Fruit fly (Drosophila melanogaster) whole organism, embryonic: ENCODE data around the gene ct.

ENCODE experiments used
- Atf3 ChIP-seq: fragments of 200-800 bp; sonication (Bioruptor generic); optimal IDR thresholded peaks from 3 replicates; lab custom pipeline; 2016; ENCODE audit warnings: missing biosample characterization, missing genetic modification characterization
- CG10366 ChIP-seq: fragments of 200-800 bp; sonication (Bioruptor generic); IDR thresholded peaks from 2 replicates; pipeline ENCODE4 v1.3.6; 2022; ENCODE audit warnings: missing biosample characterization, missing genetic modification characterization
- CG12769 ChIP-seq: fragments of 200-800 bp; sonication (Bioruptor generic); optimal IDR thresholded peaks from 2 replicates; lab custom pipeline; 2019; ENCODE audit warnings: missing biosample characterization, mild to moderate bottlenecking, missing genetic modification characterization, moderate library complexity
- CG13287 ChIP-seq: fragments of 200-800 bp; sonication (Bioruptor generic); IDR thresholded peaks from 2 replicates; pipeline ENCODE4 v1.3.6; 2022; ENCODE audit warnings: missing biosample characterization, missing genetic modification characterization; ENCODE audit not compliant: partially characterized antibody
- CG13296 ChIP-seq: fragments of 200-800 bp; sonication (Bioruptor generic); optimal IDR thresholded peaks from 3 replicates; lab custom pipeline; 2018; ENCODE audit warnings: missing biosample characterization, mild to moderate bottlenecking, missing genetic modification characterization
- CG13775 ChIP-seq: fragments of 200-800 bp; sonication (Bioruptor generic); optimal IDR thresholded peaks from 3 replicates; lab custom pipeline; 2017; ENCODE audit warnings: missing biosample characterization, mild to moderate bottlenecking, missing genetic modification characterization
- CG14014 ChIP-seq: fragments of 200-800 bp; sonication (Bioruptor generic); IDR thresholded peaks from 2 replicates; pipeline ENCODE4 v1.3.6; 2022; ENCODE audit warnings: missing biosample characterization, missing genetic modification characterization
- CG1647 ChIP-seq: fragments of 200-800 bp; sonication (Bioruptor generic); optimal IDR thresholded peaks from 3 replicates; lab custom pipeline; 2016; ENCODE audit warnings: missing biosample characterization, missing genetic modification characterization
- CG17186 ChIP-seq: fragments of 200-800 bp; sonication (Bioruptor generic); optimal IDR thresholded peaks from 3 replicates; lab custom pipeline; 2017; ENCODE audit warnings: missing biosample characterization, missing genetic modification reagents, missing genetic modification characterization
- CG17385 ChIP-seq: fragments of 200-800 bp; sonication (Bioruptor generic); optimal IDR thresholded peaks from 3 replicates; lab custom pipeline; 2018; ENCODE audit warnings: missing biosample characterization, mild to moderate bottlenecking, missing genetic modification characterization
- CG18262 ChIP-seq: fragments of 200-800 bp; optimal IDR thresholded peaks from 3 replicates; lab custom pipeline; 2019; ENCODE audit warnings: missing biosample characterization, mild to moderate bottlenecking, missing genetic modification characterization, moderate library complexity
- CG33213 ChIP-seq: fragments of 200-800 bp; sonication (Bioruptor generic); optimal IDR thresholded peaks from 3 replicates; lab custom pipeline; 2016; ENCODE audit warnings: missing biosample characterization, missing genetic modification characterization
- CG33557 ChIP-seq: fragments of 200-800 bp; sonication (Bioruptor generic); optimal IDR thresholded peaks from 2 replicates; lab custom pipeline; 2019; ENCODE audit warnings: missing biosample characterization, mild to moderate bottlenecking, missing genetic modification characterization, moderate library complexity
- CG34376 ChIP-seq: fragments of 200-800 bp; sonication (Bioruptor generic); optimal IDR thresholded peaks from 2 replicates; lab custom pipeline; 2018; ENCODE audit warnings: missing biosample characterization, mild to moderate bottlenecking, missing genetic modification characterization
- CG4328 ChIP-seq: fragments of 200-800 bp; sonication (Bioruptor generic); optimal IDR thresholded peaks from 3 replicates; lab custom pipeline; 2017; ENCODE audit warnings: missing biosample characterization, missing genetic modification reagents, missing genetic modification characterization
- CG5245 ChIP-seq: fragments of 200-800 bp; sonication (Bioruptor generic); optimal IDR thresholded peaks from 3 replicates; lab custom pipeline; 2016; ENCODE audit warnings: missing biosample characterization, missing genetic modification characterization
- CG6765 ChIP-seq: fragments of 200-800 bp; sonication (Bioruptor generic); optimal IDR thresholded peaks from 3 replicates; lab custom pipeline; 2017; ENCODE audit warnings: missing biosample characterization, mild to moderate bottlenecking, missing genetic modification characterization
- CG7839 ChIP-seq: fragments of 200-800 bp; sonication (Bioruptor generic); optimal IDR thresholded peaks from 3 replicates; lab custom pipeline; 2018; ENCODE audit warnings: missing biosample characterization, mild to moderate bottlenecking, missing genetic modification characterization, moderate library complexity
- CG9876 ChIP-seq: fragments of 200-800 bp; sonication (Bioruptor generic); optimal IDR thresholded peaks from 2 replicates; lab custom pipeline; 2016; ENCODE audit warnings: missing biosample characterization, missing genetic modification characterization
- CG9932 ChIP-seq: fragments of 200-800 bp; sonication (Bioruptor generic); IDR thresholded peaks from 2 replicates; pipeline ENCODE4 v1.3.6; 2022; ENCODE audit warnings: missing biosample characterization, missing genetic modification characterization
- CTCF ChIP-seq: fragments of 200-800 bp; sonication (Bioruptor generic); optimal IDR thresholded peaks from 2 replicates; lab custom pipeline; 2017; ENCODE audit warnings: missing biosample characterization, mild to moderate bottlenecking, missing genetic modification characterization, moderate library complexity
- E2f2 ChIP-seq: fragments of 200-800 bp; sonication (Bioruptor generic); IDR thresholded peaks from 2 replicates; pipeline ENCODE4 v1.3.6; 2022; ENCODE audit warnings: missing biosample characterization, missing genetic modification characterization
- Gsc ChIP-seq: fragments of 200-800 bp; sonication (Bioruptor generic); IDR thresholded peaks from 2 replicates; pipeline ENCODE4 v1.3.6; 2022; ENCODE audit warnings: missing biosample characterization, missing genetic modification characterization
- Hey ChIP-seq: fragments of 200-800 bp; sonication (Bioruptor generic); optimal IDR thresholded peaks from 3 replicates; lab custom pipeline; 2018; ENCODE audit warnings: missing biosample characterization, mild to moderate bottlenecking, missing genetic modification characterization
- HmgD ChIP-seq: fragments of 200-800 bp; sonication (Bioruptor generic); optimal IDR thresholded peaks from 3 replicates; lab custom pipeline; 2016; ENCODE audit warnings: missing biosample characterization, missing genetic modification characterization
- Kr ChIP-seq: fragments of 200-800 bp; sonication (Bioruptor generic); optimal IDR thresholded peaks from 2 replicates; lab custom pipeline; 2017; ENCODE audit warnings: missing biosample characterization, mild to moderate bottlenecking, missing genetic modification characterization
- Pdp1 ChIP-seq, 2 experiments: fragments of 200-800 bp; sonication (Bioruptor generic); optimal IDR thresholded peaks; 3 replicates each; lab custom pipeline; 2016; ENCODE audit warnings: missing biosample characterization in 2 of 2, missing genetic modification characterization in 2 of 2, mild to moderate bottlenecking in 1 of 2, moderate library complexity in 1 of 2
- Ptx1 ChIP-seq: fragments of 200-800 bp; sonication (Bioruptor generic); IDR thresholded peaks from 2 replicates; pipeline ENCODE4 v1.3.6; 2022; ENCODE audit warnings: missing biosample characterization, missing genetic modification characterization
- Rfx ChIP-seq: fragments of 200-800 bp; sonication (Bioruptor generic); IDR thresholded peaks from 2 replicates; pipeline ENCODE4 v1.3.6; 2022; ENCODE audit warnings: missing biosample characterization, missing genetic modification characterization
- Sry-β ChIP-seq: fragments of 200-800 bp; sonication (Bioruptor generic); optimal IDR thresholded peaks from 2 replicates; lab custom pipeline; 2018; ENCODE audit warnings: missing biosample characterization, mild to moderate bottlenecking, missing genetic modification characterization, moderate library complexity
- Sry-δ ChIP-seq: fragments of 200-800 bp; sonication (Bioruptor generic); optimal IDR thresholded peaks from 2 replicates; lab custom pipeline; 2016; ENCODE audit warnings: missing biosample characterization, missing genetic modification characterization
- Stat92E ChIP-seq, 3 experiments: fragments of >200 bp in 2 of 3; fragments of 200-800 bp in 1 of 3; sonication (Bioruptor generic) in 1 of 3; optimal IDR thresholded peaks; 2 replicates each; lab custom pipeline; 2017 to 2019; ENCODE audit warnings: missing biosample characterization in 3 of 3, missing genetic modification characterization in 3 of 3, mild to moderate bottlenecking in 1 of 3, moderate library complexity in 1 of 3
- YL-1 ChIP-seq: fragments of 200-800 bp; sonication (Bioruptor generic); optimal IDR thresholded peaks from 3 replicates; lab custom pipeline; 2017; ENCODE audit warnings: missing biosample characterization, mild to moderate bottlenecking, missing genetic modification characterization
- dan ChIP-seq: fragments of 200-800 bp; sonication (Bioruptor generic); IDR thresholded peaks from 2 replicates; pipeline ENCODE4 v1.3.6; 2022; ENCODE audit warnings: missing biosample characterization, missing genetic modification characterization
- disco-r ChIP-seq: fragments of 200-800 bp; sonication (Bioruptor generic); optimal IDR thresholded peaks from 2 replicates; lab custom pipeline; 2016; ENCODE audit warnings: missing biosample characterization, missing genetic modification characterization
- eyg ChIP-seq: fragments of 200-800 bp; sonication (Bioruptor generic); optimal IDR thresholded peaks from 3 replicates; lab custom pipeline; 2016; ENCODE audit warnings: missing biosample characterization, missing genetic modification characterization
- fd64A ChIP-seq: fragments of 200-800 bp; sonication (Bioruptor generic); optimal IDR thresholded peaks from 3 replicates; lab custom pipeline; 2018; ENCODE audit warnings: missing biosample characterization, mild to moderate bottlenecking, missing genetic modification characterization
- gsb-n ChIP-seq: fragments of 200-800 bp; sonication (Bioruptor generic); optimal IDR thresholded peaks from 3 replicates; lab custom pipeline; 2018; ENCODE audit warnings: missing biosample characterization, mild to moderate bottlenecking, missing genetic modification characterization
- kah ChIP-seq: fragments of 200-800 bp; sonication (Bioruptor generic); optimal IDR thresholded peaks from 2 replicates; lab custom pipeline; 2018; ENCODE audit warnings: missing biosample characterization, mild to moderate bottlenecking, missing genetic modification characterization
- lmd ChIP-seq: fragments of 200-800 bp; sonication (Bioruptor generic); IDR thresholded peaks from 2 replicates; pipeline ENCODE4 v1.3.6; 2022; ENCODE audit warnings: missing biosample characterization, missing genetic modification characterization
- mam ChIP-seq: fragments of 200-800 bp; sonication (Bioruptor generic); optimal IDR thresholded peaks from 3 replicates; lab custom pipeline; 2016; ENCODE audit warnings: missing biosample characterization, missing genetic modification characterization
- otp ChIP-seq: fragments of 200-800 bp; sonication (Bioruptor generic); IDR thresholded peaks from 3 replicates; pipeline ENCODE4, ENCODE4 v1.3.6; 2022; ENCODE audit warnings: missing biosample characterization, missing genetic modification characterization
- pros ChIP-seq: fragments of 200-800 bp; sonication (Bioruptor generic); optimal IDR thresholded peaks from 3 replicates; lab custom pipeline; 2019; ENCODE audit warnings: missing biosample characterization, mild to moderate bottlenecking, missing genetic modification characterization, moderate library complexity
- pzg ChIP-seq: fragments of 200-800 bp; sonication (Bioruptor generic); optimal IDR thresholded peaks from 3 replicates; lab custom pipeline; 2018; ENCODE audit warnings: missing biosample characterization, mild to moderate bottlenecking, missing genetic modification characterization, moderate library complexity
- slbo ChIP-seq: fragments of 200-800 bp; sonication (Bioruptor generic); IDR thresholded peaks from 2 replicates; pipeline ENCODE4 v1.3.6; 2022; ENCODE audit warnings: missing biosample characterization, missing genetic modification characterization
- tap ChIP-seq: fragments of 200-800 bp; optimal IDR thresholded peaks from 3 replicates; lab custom pipeline; 2019; ENCODE audit warnings: missing biosample characterization, mild to moderate bottlenecking, missing genetic modification characterization, moderate library complexity
- tio ChIP-seq: fragments of 200-800 bp; sonication (Bioruptor generic); optimal IDR thresholded peaks from 2 replicates; lab custom pipeline; 2017; ENCODE audit warnings: missing biosample characterization, missing genetic modification characterization, inconsistent platforms
- toy ChIP-seq: fragments of 200-800 bp; sonication (Bioruptor generic); IDR thresholded peaks from 2 replicates; pipeline ENCODE4 v1.3.6; 2022; ENCODE audit warnings: missing biosample characterization, missing genetic modification characterization
- trh ChIP-seq: fragments of 200-800 bp; sonication (Bioruptor generic); optimal IDR thresholded peaks from 2 replicates; lab custom pipeline; 2016; ENCODE audit warnings: missing biosample characterization, missing genetic modification characterization
- unc-4 ChIP-seq: fragments of 200-800 bp; sonication (Bioruptor generic); IDR thresholded peaks from 2 replicates; pipeline ENCODE4 v1.3.6; 2022; ENCODE audit warnings: missing biosample characterization, missing genetic modification characterization; ENCODE audit not compliant: partially characterized antibody
- zen ChIP-seq: fragments of 200-800 bp; sonication (Bioruptor generic); optimal IDR thresholded peaks from 3 replicates; lab custom pipeline; 2018; ENCODE audit warnings: missing biosample characterization, mild to moderate bottlenecking, missing genetic modification characterization, moderate library complexity
- zfh1 ChIP-seq: fragments of 200-800 bp; sonication (Bioruptor generic); IDR thresholded peaks from 3 replicates; pipeline ENCODE4 v1.3.6; 2022; ENCODE audit warnings: missing biosample characterization, missing genetic modification characterization
- zfh2 ChIP-seq: fragments of 200-800 bp; sonication (Bioruptor generic); optimal IDR thresholded peaks from 2 replicates; lab custom pipeline; 2016; ENCODE audit warnings: missing biosample characterization, missing genetic modification characterization

ct gene

dm6 chrX:7721905-7722304 is 113.7 kb downstream of the ct start, which contains the start of gene Hira (continued):
- TF ChIP-seq CG18262 (tag; lab: Kevin White, UChicago) (no peak), disco-r (GFP tag; lab: Kevin White, UChicago) (no peak), CG1647 (GFP tag; lab: Kevin White, UChicago) (no peak), tio (GFP tag; lab: Kevin White, UChicago) (no peak), HmgD (GFP tag; lab: Kevin White, UChicago) (no peak), CG13287 (GFP tag; lab: Robert Waterston, UW) (peak; percentile 94), CG10366 (GFP tag; lab: Robert Waterston, UW) (no peak), Hey (tag; lab: Kevin White, UChicago) (no peak), zfh2 (GFP tag; lab: Kevin White, UChicago) (no peak), mam (no peak), CG4328 (GFP tag; lab: Kevin White, UChicago) (no peak), CG6765 (GFP tag; lab: Kevin White, UChicago) (no peak), Atf3 (no peak), CG9876 (no peak), CG9932 (GFP tag; lab: Robert Waterston, UW) (no peak), Sry-δ (peak; percentile 87), kah (GFP tag; lab: Kevin White, UChicago) (no peak), zfh1 (no peak), unc-4 (GFP tag; lab: Robert Waterston, UW) (peak; percentile 88), Ptx1 (GFP tag; lab: Robert Waterston, UW) (no peak), Pdp1 (GFP tag; optimal IDR thresholded peaks at IDR 0.05; lab: Kevin White, UChicago) (no peak), Stat92E (GFP tag; optimal IDR thresholded peaks at IDR 0.05; lab: Kevin White, UChicago) (no peak), Gsc (no peak), pzg (GFP tag; lab: Kevin White, UChicago) (peak; percentile 87), CG13296 (GFP tag; lab: Kevin White, UChicago) (no peak), toy (GFP tag; lab: Robert Waterston, UW) (no peak), Sry-β (GFP tag; lab: Kevin White, UChicago) (no peak), eyg (GFP tag; lab: Kevin White, UChicago) (no peak), lmd (GFP tag; lab: Robert Waterston, UW) (no peak), Rfx (GFP tag; lab: Robert Waterston, UW) (no peak), CG33557 (no peak), otp (GFP tag; lab: Robert Waterston, UW) (no peak), CG33213 (GFP tag; lab: Kevin White, UChicago) (peak; percentile 44), trh (GFP tag; lab: Kevin White, UChicago) (no peak), CG12769 (tag; lab: Kevin White, UChicago) (no peak), CTCF (GFP tag; lab: Kevin White, UChicago) (peak; percentile 32), pros (GFP tag; lab: Kevin White, UChicago) (no peak), zen (tag; lab: Kevin White, UChicago) (no peak), tap (no peak), CG17385 (GFP tag; lab: Kevin White, UChicago) (no peak), CG17186 (peak; percentile 21), gsb-n (tag; lab: Kevin White, UChicago) (no peak), YL-1 (GFP tag; lab: Kevin White, UChicago) (peak; percentile 1), Kr (GFP tag; lab: Kevin White, UChicago) (no peak), CG14014 (GFP tag; lab: Robert Waterston, UW) (no peak), CG7839 (tag; lab: Kevin White, UChicago) (no peak), CG13775 (GFP tag; lab: Kevin White, UChicago) (no peak), slbo (GFP tag; lab: Robert Waterston, UW) (no peak), dan (GFP tag; lab: Robert Waterston, UW) (no peak), CG34376 (GFP tag; lab: Kevin White, UChicago) (peak; percentile 65), CG5245 (GFP tag; lab: Kevin White, UChicago) (no peak), fd64A (GFP tag; lab: Kevin White, UChicago) (no peak), E2f2 (peak; percentile 97)
